Fruit fly (Drosophila melanogaster): Measurements from ENCODE around the gene Rcd2.

DNA sequence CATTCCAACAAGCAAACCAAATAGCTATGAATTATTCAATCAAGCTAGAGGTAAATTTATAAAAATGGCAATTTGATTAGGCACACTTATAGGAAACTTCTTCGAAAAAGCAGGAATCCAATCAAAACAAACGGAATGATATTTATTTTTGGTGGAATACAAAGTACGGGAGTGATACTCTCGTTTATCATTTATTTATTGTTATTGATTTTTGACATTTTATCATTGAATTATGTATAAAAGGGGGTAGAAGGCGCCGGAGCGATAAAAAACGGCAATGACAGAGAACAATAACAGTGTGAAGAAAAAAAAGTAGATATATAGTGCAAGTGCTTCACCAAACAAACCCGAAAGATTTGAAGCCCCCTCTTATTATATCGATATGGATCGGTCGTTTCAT, 10.3 kb downstream of the Rcd2 start:
- no peak for TF ChIP-seq ovo (GFP tag; optimal IDR thresholded peaks at IDR 0.05)
- no peak for TF ChIP-seq tj (GFP tag; optimal IDR thresholded peaks at IDR 0.05)
- no peak for TF ChIP-seq CG12768 (GFP tag; optimal IDR thresholded peaks at IDR 0.05)

Data from whole organism, adult.